Worm (Caenorhabditis elegans) whole organism, mixed stage, embryonic: ENCODE results near the gene scb-1.

Experiments
- ham-2 ChIP-seq: fragments of 200-800 bp; sonication (Bioruptor generic); optimal IDR thresholded peaks from 2 replicates; lab custom pipeline; 2018; ENCODE audit warnings: mild to moderate bottlenecking, missing genetic modification characterization, missing compliant biosample characterization
- nhr-237 ChIP-seq: fragments of 150-350 bp; optimal IDR thresholded peaks from 2 replicates; lab custom pipeline; 2014; ENCODE audit warnings: missing biosample characterization, missing genetic modification characterization

ce11 chrV:11122466-11122865, 3.0 kb upstream of the scb-1 start, which contains the start of gene mboa-2:
- no peak for TF ChIP-seq nhr-237
- no peak for TF ChIP-seq ham-2 (GFP tag; lab: Kevin White, UChicago)
